Worm (Caenorhabditis elegans) whole organism, late embryonic: ENCODE data around the gene B0545.4.

Experiments
- elt-4 ChIP-seq: sonication (generic microtip); optimal IDR thresholded peaks from 2 replicates; lab custom pipeline; 2016; ENCODE audit warnings: missing genetic modification characterization, missing compliant biosample characterization
- fkh-10 ChIP-seq: fragments of 150-350 bp; optimal IDR thresholded peaks from 2 replicates; lab custom pipeline; 2014; ENCODE audit warnings: missing biosample characterization, missing genetic modification reagents, missing genetic modification characterization
- sox-4 ChIP-seq: sonication (generic microtip); optimal IDR thresholded peaks from 2 replicates; lab custom pipeline; 2017; ENCODE audit warnings: mild to moderate bottlenecking, missing genetic modification characterization, inconsistent platforms, missing compliant biosample characterization
- unc-86 ChIP-seq: sonication (generic microtip); optimal IDR thresholded peaks from 2 replicates; lab custom pipeline; 2016; ENCODE audit warnings: missing genetic modification characterization, missing compliant biosample characterization

- no peak for TF ChIP-seq unc-86
- no peak for TF ChIP-seq elt-4 (tag; lab: Kevin White, UChicago)
- no peak for TF ChIP-seq sox-4
- TF ChIP-seq fkh-10 (GFP tag; lab: Kevin White, UChicago): no peak
These were observed 11.5 kb downstream of the B0545.4 start for ce11 chrIV:97681-98080.
